Worm (Caenorhabditis elegans): ENCODE results near the gene F36A4.2.

- no peak for TF ChIP-seq hmbx-1 (tag; optimal IDR thresholded peaks at IDR 0.05)
- no peak for TF ChIP-seq ceh-36 (tag; optimal IDR thresholded peaks at IDR 0.05)
- TF ChIP-seq ama-1 (optimal IDR thresholded peaks at IDR 0.05) = no peak
- no peak for TF ChIP-seq hnd-1 (tag; optimal IDR thresholded peaks at IDR 0.05)
- TF ChIP-seq hmg-4 (GFP tag; optimal IDR thresholded peaks at IDR 0.05) = no peak
- no peak for TF ChIP-seq B0310.2 (tag; optimal IDR thresholded peaks at IDR 0.05)
- no peak for TF ChIP-seq sea-1 (GFP tag; conservative IDR thresholded peaks at IDR 0.05)
- no peak for TF ChIP-seq tbx-11 (GFP tag; IDR thresholded peaks at IDR 0.05)
- TF ChIP-seq pes-1 (GFP tag; IDR thresholded peaks at IDR 0.05) = no peak
- no peak for TF ChIP-seq ets-7 (tag; optimal IDR thresholded peaks at IDR 0.05)
- no peak for TF ChIP-seq tbx-37 (GFP tag; conservative IDR thresholded peaks at IDR 0.05)
- no peak for TF ChIP-seq flt-1 (GFP tag; IDR thresholded peaks at IDR 0.05)
- no peak for TF ChIP-seq ceh-13 (GFP tag; optimal IDR thresholded peaks at IDR 0.05)
Observed at ce11 chrIV:4288332-4288731, 17.3 kb downstream of the F36A4.2 start, which contains the start of gene srv-4.
